Worm (Caenorhabditis elegans) whole organism, late embryonic: ENCODE measurements around the gene T25E4.2.

ENCODE experiments used
- C08G9.2 ChIP-seq: sonication (generic microtip); optimal IDR thresholded peaks from 2 replicates; lab custom pipeline; 2016; ENCODE audit warnings: mild to moderate bottlenecking, missing genetic modification characterization, moderate library complexity, missing compliant biosample characterization
- C38D4.7 ChIP-seq: fragments of 200-800 bp; sonication (Bioruptor generic); optimal IDR thresholded peaks from 2 replicates; lab custom pipeline; 2018; ENCODE audit warnings: mild to moderate bottlenecking, missing genetic modification characterization, moderate library complexity, missing compliant biosample characterization
- K02D7.2 ChIP-seq: sonication (generic microtip); optimal IDR thresholded peaks from 2 replicates; lab custom pipeline; 2017; ENCODE audit warnings: mild to moderate bottlenecking, missing genetic modification characterization, missing compliant biosample characterization
- K09A11.1 ChIP-seq: sonication (generic microtip); optimal IDR thresholded peaks from 2 replicates; lab custom pipeline; 2017; ENCODE audit warnings: antibody characterized with exemption, mild to moderate bottlenecking, missing genetic modification characterization, missing compliant biosample characterization; ENCODE audit not compliant: insufficient read depth
- T23F11.4 ChIP-seq: fragments of 200-800 bp; sonication (Bioruptor generic); optimal IDR thresholded peaks from 2 replicates; lab custom pipeline; 2018; ENCODE audit warnings: mild to moderate bottlenecking, missing genetic modification characterization, missing compliant biosample characterization
- Y22D7AL.16 ChIP-seq: sonication (generic microtip); optimal IDR thresholded peaks from 2 replicates; lab custom pipeline; 2016; ENCODE audit warnings: missing genetic modification characterization, missing compliant biosample characterization
- ceh-14 ChIP-seq: sonication (generic microtip); optimal IDR thresholded peaks from 2 replicates; lab custom pipeline; 2016; ENCODE audit warnings: missing genotype, missing genetic modification characterization, missing compliant biosample characterization
- ceh-19 ChIP-seq: fragments of 200-800 bp; sonication (Bioruptor generic); optimal IDR thresholded peaks from 2 replicates; lab custom pipeline; 2018; ENCODE audit warnings: mild to moderate bottlenecking, missing genetic modification characterization, missing compliant biosample characterization
- ceh-2 ChIP-seq: sonication (generic microtip); optimal IDR thresholded peaks from 2 replicates; lab custom pipeline; 2016; ENCODE audit warnings: missing genotype, missing genetic modification characterization, missing compliant biosample characterization
- ceh-22 ChIP-seq: sonication (generic microtip); optimal IDR thresholded peaks from 2 replicates; lab custom pipeline; 2017; ENCODE audit warnings: missing biosample characterization, missing genetic modification characterization
- ceh-24 ChIP-seq: sonication (generic microtip); optimal IDR thresholded peaks from 2 replicates; lab custom pipeline; 2016; ENCODE audit warnings: mild to moderate bottlenecking, missing genetic modification characterization, missing compliant biosample characterization
- ceh-34 ChIP-seq: sonication (generic microtip); optimal IDR thresholded peaks from 2 replicates; lab custom pipeline; 2016; ENCODE audit warnings: mild to moderate bottlenecking, missing genetic modification characterization, missing compliant biosample characterization
- ceh-45 ChIP-seq: fragments of 200-800 bp; sonication (Bioruptor generic); IDR thresholded peaks from 2 replicates; pipeline ENCODE4 v1.3.6; 2022; ENCODE audit warnings: missing genetic modification reagents, missing genetic modification characterization, missing compliant biosample characterization
- ceh-48 ChIP-seq: sonication (generic microtip); optimal IDR thresholded peaks from 2 replicates; lab custom pipeline; 2016; ENCODE audit warnings: missing genetic modification characterization, inconsistent platforms, missing compliant biosample characterization
- ceh-6 ChIP-seq: fragments of 200-800 bp; sonication (Bioruptor generic); optimal IDR thresholded peaks from 2 replicates; lab custom pipeline; 2018; ENCODE audit warnings: mild to moderate bottlenecking, missing genetic modification characterization, missing compliant biosample characterization
- ceh-9 ChIP-seq: sonication (generic microtip); optimal IDR thresholded peaks from 2 replicates; lab custom pipeline; 2016; ENCODE audit warnings: mild to moderate bottlenecking, missing genetic modification characterization, inconsistent platforms, missing compliant biosample characterization
- che-1 ChIP-seq: sonication (generic microtip); optimal IDR thresholded peaks from 2 replicates; lab custom pipeline; 2016; ENCODE audit warnings: mild to moderate bottlenecking, missing genetic modification characterization, missing compliant biosample characterization
- dmd-4 ChIP-seq: sonication (generic microtip); optimal IDR thresholded peaks from 2 replicates; lab custom pipeline; 2016; ENCODE audit warnings: borderline replicate concordance, missing genetic modification characterization, missing compliant biosample characterization
- dve-1 ChIP-seq: sonication (generic microtip); optimal IDR thresholded peaks from 2 replicates; lab custom pipeline; 2017; ENCODE audit warnings: antibody characterized with exemption, mild to moderate bottlenecking, missing genetic modification characterization, missing compliant biosample characterization
- elt-2 ChIP-seq: sonication (generic microtip); optimal IDR thresholded peaks from 2 replicates; lab custom pipeline; 2016; ENCODE audit warnings: missing genetic modification reagents, missing genetic modification characterization, missing compliant biosample characterization
- eyg-1 ChIP-seq: sonication (generic microtip); optimal IDR thresholded peaks from 2 replicates; lab custom pipeline; 2016; ENCODE audit warnings: missing genotype, missing genetic modification characterization, missing compliant biosample characterization
- fax-1 ChIP-seq: sonication (generic microtip); optimal IDR thresholded peaks from 2 replicates; lab custom pipeline; 2016; ENCODE audit warnings: missing genotype, missing genetic modification characterization, missing compliant biosample characterization
- fkh-10 ChIP-seq: fragments of 150-350 bp; optimal IDR thresholded peaks from 2 replicates; lab custom pipeline; 2014; ENCODE audit warnings: missing biosample characterization, missing genetic modification reagents, missing genetic modification characterization
- fkh-6 ChIP-seq: sonication (generic microtip); optimal IDR thresholded peaks from 2 replicates; lab custom pipeline; 2016; ENCODE audit warnings: missing genetic modification characterization, missing compliant biosample characterization
- gmeb-2 ChIP-seq: sonication (generic microtip); optimal IDR thresholded peaks from 2 replicates; lab custom pipeline; 2016; ENCODE audit warnings: missing genetic modification characterization, inconsistent platforms, missing compliant biosample characterization
- hlh-30 ChIP-seq: sonication (generic microtip); optimal IDR thresholded peaks from 2 replicates; lab custom pipeline; 2017; ENCODE audit warnings: antibody characterized with exemption, missing genetic modification characterization, missing compliant biosample characterization; ENCODE audit not compliant: insufficient read depth
- hlh-6 ChIP-seq: sonication (generic microtip); optimal IDR thresholded peaks from 2 replicates; lab custom pipeline; 2016; ENCODE audit warnings: missing genotype, missing genetic modification characterization, missing compliant biosample characterization
- hlh-8 ChIP-seq: sonication (generic microtip); optimal IDR thresholded peaks from 2 replicates; lab custom pipeline; 2016; ENCODE audit warnings: missing genotype, missing genetic modification characterization, missing compliant biosample characterization
- lim-6 ChIP-seq: sonication (generic microtip); optimal IDR thresholded peaks from 2 replicates; lab custom pipeline; 2016; ENCODE audit warnings: missing genetic modification characterization, missing compliant biosample characterization
- lin-11 ChIP-seq: fragments of 200-800 bp; sonication (Bioruptor generic); optimal IDR thresholded peaks from 2 replicates; lab custom pipeline; 2018; ENCODE audit warnings: mild to moderate bottlenecking, missing genetic modification characterization, missing compliant biosample characterization
- mec-3 ChIP-seq: sonication (generic microtip); optimal IDR thresholded peaks from 2 replicates; lab custom pipeline; 2016; ENCODE audit warnings: borderline replicate concordance, missing genetic modification characterization, missing compliant biosample characterization
- nfya-1 ChIP-seq: sonication (generic microtip); optimal IDR thresholded peaks from 2 replicates; lab custom pipeline; 2017; ENCODE audit warnings: missing genetic modification characterization, mild to moderate bottlenecking, missing compliant biosample characterization, antibody characterized with exemption, moderate library complexity
- nhr-11 ChIP-seq: fragments of 150-350 bp; optimal IDR thresholded peaks from 2 replicates; lab custom pipeline; 2014; ENCODE audit warnings: missing biosample characterization, missing genetic modification characterization
- nhr-232 ChIP-seq: sonication (generic microtip); optimal IDR thresholded peaks from 2 replicates; lab custom pipeline; 2016; ENCODE audit warnings: missing genetic modification characterization, missing compliant biosample characterization
- npax-4 ChIP-seq: sonication (generic microtip); optimal IDR thresholded peaks from 2 replicates; lab custom pipeline; 2016; ENCODE audit warnings: missing genetic modification characterization, missing compliant biosample characterization
- odd-2 ChIP-seq: sonication (generic microtip); optimal IDR thresholded peaks from 2 replicates; lab custom pipeline; 2017; ENCODE audit warnings: antibody characterized with exemption, mild to moderate bottlenecking, missing genetic modification characterization, missing compliant biosample characterization
- pha-2 ChIP-seq: sonication (generic microtip); optimal IDR thresholded peaks from 2 replicates; lab custom pipeline; 2017; ENCODE audit warnings: mild to moderate bottlenecking, missing genetic modification characterization, missing compliant biosample characterization
- pqm-1 ChIP-seq: sonication (generic microtip); optimal IDR thresholded peaks from 2 replicates; lab custom pipeline; 2016; ENCODE audit warnings: missing genetic modification characterization, missing compliant biosample characterization
- pros-1 ChIP-seq: fragments of 150-350 bp; optimal IDR thresholded peaks from 2 replicates; lab custom pipeline; 2014; ENCODE audit warnings: missing biosample characterization, missing genetic modification reagents, missing genetic modification characterization
- ref-2 ChIP-seq: sonication (generic microtip); optimal IDR thresholded peaks from 2 replicates; lab custom pipeline; 2016; ENCODE audit warnings: missing genetic modification characterization, missing compliant biosample characterization
- sox-4 ChIP-seq: sonication (generic microtip); optimal IDR thresholded peaks from 2 replicates; lab custom pipeline; 2017; ENCODE audit warnings: mild to moderate bottlenecking, missing genetic modification characterization, inconsistent platforms, missing compliant biosample characterization
- syd-9 ChIP-seq: sonication (generic microtip); optimal IDR thresholded peaks from 2 replicates; lab custom pipeline; 2016; ENCODE audit warnings: mild to moderate bottlenecking, missing genetic modification characterization, moderate library complexity, missing compliant biosample characterization
- tbx-2 ChIP-seq: sonication (generic microtip); optimal IDR thresholded peaks from 2 replicates; lab custom pipeline; 2016; ENCODE audit warnings: missing genetic modification characterization, missing compliant biosample characterization
- unc-55 ChIP-seq: sonication (generic microtip); optimal IDR thresholded peaks from 2 replicates; lab custom pipeline; 2017; ENCODE audit warnings: missing biosample characterization, missing genetic modification reagents, missing genetic modification characterization
- zip-5 ChIP-seq: sonication (generic microtip); optimal IDR thresholded peaks from 2 replicates; lab custom pipeline; 2016; ENCODE audit warnings: missing genetic modification characterization, missing compliant biosample characterization

The T25E4.2 gene

ce11 chrII:5579236-5579635 lies 3.0 kb downstream of the T25E4.2 start:
- TF ChIP-seq ceh-19 (GFP tag; lab: Kevin White, UChicago) = no peak
- TF ChIP-seq ceh-45 (GFP tag; lab: Robert Waterston, UW) = no peak
- no peak for TF ChIP-seq C38D4.7 (GFP tag; lab: Kevin White, UChicago)
- no peak for TF ChIP-seq nhr-11 (tag; lab: Kevin White, UChicago)
- no peak for TF ChIP-seq unc-55
- TF ChIP-seq fax-1 = no peak
- TF ChIP-seq, all 69 proteins: peak for 0

ce11 chrII:5578714-5579113 lies 3.5 kb downstream of the T25E4.2 start:
- no peak for TF ChIP-seq ceh-9 (tag; lab: Kevin White, UChicago)
- TF ChIP-seq gmeb-2 (tag; lab: Kevin White, UChicago) = no peak
- TF ChIP-seq eyg-1 = no peak
- no peak for TF ChIP-seq ceh-45 (GFP tag; lab: Robert Waterston, UW)
- no peak for TF ChIP-seq C38D4.7 (GFP tag; lab: Kevin White, UChicago)
- TF ChIP-seq elt-2 = no peak
- TF ChIP-seq pros-1 = no peak
- TF ChIP-seq K09A11.1 = no peak
- no peak for TF ChIP-seq ceh-14 (tag; lab: Kevin White, UChicago)
- TF ChIP-seq ceh-48 (tag; lab: Kevin White, UChicago) = no peak
- TF ChIP-seq tbx-2 (tag; lab: Kevin White, UChicago) = no peak
- no peak for TF ChIP-seq syd-9
- no peak for TF ChIP-seq pha-2 (tag; lab: Kevin White, UChicago)
- no peak for TF ChIP-seq C08G9.2
- TF ChIP-seq, all 69 proteins: peak for 0

ce11 chrII:5578035-5578434 lies 4.2 kb downstream of the T25E4.2 start, which contains the start of gene T25E4.1:
TSS of gene T25E4.1 (plus strand) at chrII:5578335.
- no peak for TF ChIP-seq fkh-6 (tag; lab: Kevin White, UChicago)
- no peak for TF ChIP-seq ceh-14 (tag; lab: Kevin White, UChicago)
- no peak for TF ChIP-seq odd-2 (tag; lab: Kevin White, UChicago)
- no peak for TF ChIP-seq T23F11.4 (GFP tag; lab: Kevin White, UChicago)
- no peak for TF ChIP-seq lim-6 (tag; lab: Kevin White, UChicago)
- no peak for TF ChIP-seq ceh-2 (tag; lab: Kevin White, UChicago)
- no peak for TF ChIP-seq hlh-8
- no peak for TF ChIP-seq npax-4 (tag; lab: Kevin White, UChicago)
- TF ChIP-seq mec-3 = no peak
- TF ChIP-seq pros-1 = no peak

- TF ChIP-seq C38D4.7 (GFP tag; lab: Kevin White, UChicago) (peak; percentile 39), nfya-1 (tag; lab: Kevin White, UChicago) (peak; percentile 9), pqm-1 (tag; lab: Kevin White, UChicago) (no peak), dmd-4 (tag; lab: Kevin White, UChicago) (no peak), fkh-10 (GFP tag; lab: Kevin White, UChicago) (no peak), ref-2 (tag; lab: Kevin White, UChicago) (no peak), ceh-48 (tag; lab: Kevin White, UChicago) (peak; percentile 0), dve-1 (tag; lab: Kevin White, UChicago) (peak; percentile 43), unc-55 (no peak), pha-2 (tag; lab: Kevin White, UChicago) (peak; percentile 42), lin-11 (tag; lab: Kevin White, UChicago) (peak; percentile 32), ceh-34 (tag; lab: Kevin White, UChicago) (peak; percentile 21), ceh-6 (peak; percentile 55), odd-2 (tag; lab: Kevin White, UChicago) (no peak), hlh-6 (tag; lab: Kevin White, UChicago) (peak; percentile 37), nhr-232 (peak; percentile 47), sox-4 (tag; lab: Kevin White, UChicago) (peak; percentile 23), eyg-1 (no peak), zip-5 (tag; lab: Kevin White, UChicago) (no peak), K02D7.2 (tag; lab: Kevin White, UChicago) (no peak), che-1 (tag; lab: Kevin White, UChicago) (peak; percentile 36), Y22D7AL.16 (peak; percentile 41), hlh-8 (no peak), ceh-24 (tag; lab: Kevin White, UChicago) (no peak), syd-9 (peak; percentile 33), ceh-22 (tag; lab: Kevin White, UChicago) (no peak), ceh-19 (GFP tag; lab: Kevin White, UChicago) (peak; percentile 17), hlh-30 (no peak), fkh-6 (tag; lab: Kevin White, UChicago) (peak; percentile 27), elt-2 (peak; percentile 86), tbx-2 (tag; lab: Kevin White, UChicago) (peak; percentile 25)
These were observed 5.1 kb downstream of the T25E4.2 start for ce11 chrII:5577060-5577459.
